Fruit fly (Drosophila melanogaster) whole organism, wandering third instar larva: ENCODE measurements around the gene MAPk-Ak2.

Source experiments
- Abd-B ChIP-seq: fragments of >200 bp; optimal IDR thresholded peaks from 2 replicates; lab custom pipeline; 2017; ENCODE audit warnings: missing biosample characterization, missing genetic modification characterization
- CG32264 ChIP-seq: fragments of 200-800 bp; sonication (Bioruptor generic); optimal IDR thresholded peaks from 2 replicates; lab custom pipeline; 2016; ENCODE audit warnings: missing biosample characterization, missing genetic modification characterization
- CG9705 ChIP-seq: fragments of 200-800 bp; sonication (Bioruptor generic); optimal IDR thresholded peaks from 2 replicates; lab custom pipeline; 2018; ENCODE audit warnings: missing biosample characterization, mild to moderate bottlenecking, missing genetic modification characterization
- CrebA ChIP-seq: fragments of 200-800 bp; sonication (Bioruptor generic); optimal IDR thresholded peaks from 2 replicates; lab custom pipeline; 2016; ENCODE audit warnings: missing biosample characterization, mild to moderate bottlenecking, missing genetic modification characterization, borderline replicate concordance
- Dfd ChIP-seq: fragments of >200 bp; optimal IDR thresholded peaks from 2 replicates; lab custom pipeline; 2017; ENCODE audit warnings: missing biosample characterization, missing genetic modification characterization
- Dif ChIP-seq: fragments of 200-275, 200-300 bp; sonication (Bioruptor generic); optimal IDR thresholded peaks from 2 replicates; lab custom pipeline; 2018; ENCODE audit warnings: missing biosample characterization, missing genetic modification characterization; ENCODE audit not compliant: partially characterized antibody
- GATAd ChIP-seq: sonication (Bioruptor generic); optimal IDR thresholded peaks from 2 replicates; lab custom pipeline; 2016; ENCODE audit warnings: missing biosample characterization, missing genetic modification characterization
- HLH106 ChIP-seq: fragments of 200-800 bp; optimal IDR thresholded peaks from 3 replicates; lab custom pipeline; 2019; ENCODE audit warnings: missing biosample characterization, mild to moderate bottlenecking, missing genetic modification characterization, moderate library complexity
- Hnf4 ChIP-seq: fragments of 200-800 bp; sonication (Bioruptor generic); optimal IDR thresholded peaks from 2 replicates; lab custom pipeline; 2016; ENCODE audit warnings: missing biosample characterization, mild to moderate bottlenecking, missing genetic modification characterization
- Hr78 ChIP-seq: fragments of >200 bp; optimal IDR thresholded peaks from 2 replicates; lab custom pipeline; 2017; ENCODE audit warnings: missing biosample characterization, missing genetic modification characterization
- Hr83 ChIP-seq: fragments of 200-300 bp; sonication (Bioruptor generic); optimal IDR thresholded peaks from 2 replicates; lab custom pipeline; 2016; ENCODE audit warnings: missing biosample characterization, mild to moderate bottlenecking, missing genetic modification characterization, moderate library complexity; ENCODE audit not compliant: poor library complexity, severe bottlenecking
- Jra ChIP-seq: sonication (Bioruptor generic); optimal IDR thresholded peaks from 2 replicates; lab custom pipeline; 2016; ENCODE audit warnings: missing biosample characterization, missing genetic modification characterization
- Mio ChIP-seq: sonication (Bioruptor generic); optimal IDR thresholded peaks from 2 replicates; lab custom pipeline; 2016; ENCODE audit warnings: missing biosample characterization, missing genetic modification characterization
- Myc ChIP-seq: fragments of >200 bp; optimal IDR thresholded peaks from 2 replicates; lab custom pipeline; 2017
- N ChIP-seq: fragments of >200 bp; optimal IDR thresholded peaks from 2 replicates; lab custom pipeline; 2018; ENCODE audit warnings: missing biosample characterization, missing external identifiers, missing genetic modification characterization
- OdsH ChIP-seq: fragments of 200-800 bp; sonication (Bioruptor generic); optimal IDR thresholded peaks from 2 replicates; lab custom pipeline; 2016; ENCODE audit warnings: missing biosample characterization, mild to moderate bottlenecking, missing genetic modification characterization
- Rel ChIP-seq, 2 experiments: fragments of 200-800 bp; sonication (Bioruptor generic) in 1 of 2; optimal IDR thresholded peaks; 2 replicates in 1 of 2; 3 replicates in 1 of 2; lab custom pipeline; 2016 to 2019; ENCODE audit warnings: mild to moderate bottlenecking in 2 of 2, missing biosample characterization in 2 of 2, missing genetic modification characterization in 2 of 2, moderate library complexity in 1 of 2
- Sp1 ChIP-seq: fragments of 200-800 bp; sonication (Bioruptor generic); optimal IDR thresholded peaks from 3 replicates; lab custom pipeline; 2019; ENCODE audit warnings: missing biosample characterization, mild to moderate bottlenecking, missing genetic modification characterization, moderate library complexity
- Vsx2 ChIP-seq: fragments of 200-300, 225-300 bp; sonication (Bioruptor generic); optimal IDR thresholded peaks from 2 replicates; lab custom pipeline; 2018; ENCODE audit warnings: missing biosample characterization, missing genetic modification characterization; ENCODE audit not compliant: partially characterized antibody
- br ChIP-seq: fragments of 200-800 bp; sonication (Bioruptor generic); optimal IDR thresholded peaks from 2 replicates; lab custom pipeline; 2016; ENCODE audit warnings: missing biosample characterization, missing genetic modification characterization
- brk ChIP-seq: fragments of 200-800 bp; sonication (Bioruptor generic); optimal IDR thresholded peaks from 2 replicates; lab custom pipeline; 2016; ENCODE audit warnings: missing biosample characterization, mild to moderate bottlenecking, missing genetic modification characterization
- dl ChIP-seq, 2 experiments: fragments of 175-275, 200-275 bp in 1 of 2; fragments of 200-275 bp in 1 of 2; sonication (Bioruptor generic); optimal IDR thresholded peaks; lab custom pipeline; 2018; ENCODE audit warnings: mild to moderate bottlenecking in 2 of 2, missing biosample characterization in 2 of 2, missing genetic modification characterization in 2 of 2, moderate library complexity in 2 of 2; ENCODE audit not compliant: partially characterized antibody in 2 of 2, insufficient read depth in 1 of 2
- dmrt93B ChIP-seq: fragments of 200-800 bp; sonication (Bioruptor generic); optimal IDR thresholded peaks from 2 replicates; lab custom pipeline; 2018; ENCODE audit warnings: missing biosample characterization, mild to moderate bottlenecking, missing genetic modification characterization
- dsf ChIP-seq: sonication (Bioruptor generic); optimal IDR thresholded peaks from 2 replicates; lab custom pipeline; 2016; ENCODE audit warnings: missing biosample characterization, missing genetic modification characterization, borderline replicate concordance
- ey ChIP-seq: fragments of 200-800 bp; sonication (Bioruptor generic); optimal IDR thresholded peaks from 2 replicates; lab custom pipeline; 2016; ENCODE audit warnings: missing biosample characterization, missing genetic modification characterization
- foxo ChIP-seq, 2 experiments: fragments of 200-800 bp; sonication (Bioruptor generic); optimal IDR thresholded peaks; 2 replicates in 1 of 2; 3 replicates in 1 of 2; lab custom pipeline; 2016 to 2017; ENCODE audit warnings: missing biosample characterization in 2 of 2, missing genetic modification characterization in 2 of 2
- fru ChIP-seq: fragments of 200-800 bp; sonication (Bioruptor generic); optimal IDR thresholded peaks from 3 replicates; lab custom pipeline; 2016; ENCODE audit warnings: missing biosample characterization, mild to moderate bottlenecking, missing genetic modification characterization
- h ChIP-seq: fragments of 200-800 bp; sonication (Bioruptor generic); optimal IDR thresholded peaks from 3 replicates; lab custom pipeline; 2016; ENCODE audit warnings: missing biosample characterization, mild to moderate bottlenecking, missing genetic modification characterization
- jim ChIP-seq: fragments of 175-275, 200-325 bp; sonication (Bioruptor generic); optimal IDR thresholded peaks from 2 replicates; lab custom pipeline; 2016; ENCODE audit warnings: missing biosample characterization, mild to moderate bottlenecking, missing genetic modification characterization
- lola ChIP-seq: fragments of >200 bp; optimal IDR thresholded peaks from 2 replicates; lab custom pipeline; 2017; ENCODE audit warnings: missing biosample characterization, missing genetic modification characterization
- pan ChIP-seq: fragments of >200 bp; optimal IDR thresholded peaks from 2 replicates; lab custom pipeline; 2017
- psq ChIP-seq: fragments of 200-800 bp; sonication (Bioruptor generic); optimal IDR thresholded peaks from 3 replicates; lab custom pipeline; 2017; ENCODE audit warnings: missing biosample characterization, mild to moderate bottlenecking, missing genetic modification characterization, moderate library complexity
- rgr ChIP-seq: fragments of 200-800 bp; sonication (Bioruptor generic); optimal IDR thresholded peaks from 3 replicates; lab custom pipeline; 2016; ENCODE audit warnings: missing biosample characterization, mild to moderate bottlenecking, missing genetic modification characterization
- sage ChIP-seq: fragments of 200-800 bp; sonication (Bioruptor generic); optimal IDR thresholded peaks from 2 replicates; lab custom pipeline; 2016; ENCODE audit warnings: missing biosample characterization, mild to moderate bottlenecking, missing genetic modification characterization
- sv ChIP-seq: fragments of 200-800 bp; sonication (Bioruptor generic); optimal IDR thresholded peaks from 3 replicates; lab custom pipeline; 2016; ENCODE audit warnings: missing biosample characterization, missing genetic modification characterization
- tai ChIP-seq: sonication (Bioruptor generic); optimal IDR thresholded peaks from 2 replicates; lab custom pipeline; 2016; ENCODE audit warnings: missing biosample characterization, missing genetic modification characterization
- usp ChIP-seq: fragments of >200 bp; optimal IDR thresholded peaks from 2 replicates; lab custom pipeline; 2017; ENCODE audit warnings: missing biosample characterization, missing genetic modification characterization
- woc ChIP-seq: sonication (Bioruptor generic); optimal IDR thresholded peaks from 2 replicates; lab custom pipeline; 2016; ENCODE audit warnings: missing biosample characterization, mild to moderate bottlenecking, missing genetic modification characterization

Gene MAPk-Ak2

dm6 chrX:5783260-5784040, 19.4 kb upstream of the MAPk-Ak2 start:
- TF ChIP-seq fru (GFP tag; lab: Kevin White, UChicago), result peak; percentile 73
- TF ChIP-seq Abd-B (GFP tag; lab: Kevin White, UChicago), result no peak
- TF ChIP-seq dmrt93B, result peak; percentile 50
- TF ChIP-seq tai, result no peak
- no peak for TF ChIP-seq sv (GFP tag; lab: Kevin White, UChicago)
- TF ChIP-seq dsf (GFP tag; lab: Kevin White, UChicago), result no peak
- peak; percentile 70 for TF ChIP-seq OdsH (GFP tag; lab: Kevin White, UChicago)
- TF ChIP-seq brk (GFP tag; lab: Kevin White, UChicago), result no peak
- peak; percentile 67 for TF ChIP-seq HLH106 (tag; lab: Kevin White, UChicago)
- TF ChIP-seq Rel (GFP tag; optimal IDR thresholded peaks at IDR 0.05; lab: Kevin White, UChicago), result no peak
- no peak for TF ChIP-seq Rel (tag; optimal IDR thresholded peaks at IDR 0.05; lab: Kevin White, UChicago)
- no peak for TF ChIP-seq Myc (lab: Kevin White, UChicago)
- TF ChIP-seq dl (GFP tag; optimal IDR thresholded peaks at IDR 0.05; lab: Kevin White, UChicago; ENCODE audit: insufficient read depth in 1 of 2, partially characterized antibody in 2 of 2), result no peak
- TF ChIP-seq N (GFP tag; lab: Kevin White, UChicago), result no peak
- no peak for TF ChIP-seq Hr78 (GFP tag; lab: Kevin White, UChicago)
- TF ChIP-seq CG9705 (GFP tag; lab: Kevin White, UChicago), result no peak
- TF ChIP-seq pan (lab: Kevin White, UChicago), result no peak
- peak; percentile 71 for TF ChIP-seq br (GFP tag; lab: Kevin White, UChicago)
- no peak for TF ChIP-seq jim (GFP tag; lab: Kevin White, UChicago)
- TF ChIP-seq h (GFP tag; lab: Kevin White, UChicago), result peak; percentile 77
- peak; percentile 63 for TF ChIP-seq psq (GFP tag; lab: Kevin White, UChicago)
- no peak for TF ChIP-seq CrebA
- TF ChIP-seq Mio (GFP tag; lab: Kevin White, UChicago), result no peak
- TF ChIP-seq Sp1 (GFP tag; lab: Kevin White, UChicago), result peak; percentile 65
- no peak for TF ChIP-seq Hnf4
- TF ChIP-seq usp (GFP tag; lab: Kevin White, UChicago), result no peak
- TF ChIP-seq GATAd (GFP tag; lab: Kevin White, UChicago), result no peak
- no peak for TF ChIP-seq lola
- no peak for TF ChIP-seq Vsx2
- TF ChIP-seq ey (GFP tag; lab: Kevin White, UChicago), result peak; percentile 50
- TF ChIP-seq CG32264, result peak; percentile 47
- TF ChIP-seq woc (GFP tag; lab: Kevin White, UChicago), result peak; percentile 74
- TF ChIP-seq sage, result peak; percentile 65
- no peak for TF ChIP-seq Dif (GFP tag; lab: Kevin White, UChicago)
- peak; percentile 68 for TF ChIP-seq rgr (GFP tag; lab: Kevin White, UChicago)
- no peak for TF ChIP-seq Jra
- peak in 1 of 2 experiments; percentile 70 for TF ChIP-seq foxo (GFP tag; optimal IDR thresholded peaks at IDR 0.05; lab: Kevin White, UChicago)
- no peak for TF ChIP-seq Dfd
- no peak for TF ChIP-seq Hr83 (GFP tag; lab: Kevin White, UChicago)
- TF ChIP-seq, all 38 proteins: peak for 14

DNA sequence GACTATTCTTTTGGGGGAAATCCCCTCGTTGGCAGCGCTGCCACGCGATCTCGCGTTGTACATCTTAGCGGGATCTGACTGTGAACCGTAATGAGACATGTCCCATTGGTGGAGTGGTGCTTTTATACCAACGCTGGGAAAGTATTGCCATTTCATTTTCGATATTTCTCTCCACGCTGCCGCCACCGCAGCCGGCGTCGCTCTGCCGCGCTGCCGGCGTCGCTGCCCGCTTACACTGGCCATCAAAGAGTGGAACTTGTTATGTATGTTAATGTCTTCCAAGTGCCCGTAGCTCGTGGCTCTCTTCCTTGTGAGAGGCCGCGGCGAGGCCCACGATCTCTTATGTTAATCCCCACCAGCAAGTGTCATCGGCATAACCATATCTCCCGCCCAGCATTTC, 17.5 kb upstream of the MAPk-Ak2 start, which contains the start of gene CG3108:
Gene CG3108, minus strand, starts transcription at position 101 of the 400 bp plus-strand sequence.
- TF ChIP-seq Abd-B (GFP tag; lab: Kevin White, UChicago), result no peak
- TF ChIP-seq Myc (lab: Kevin White, UChicago), result no peak
- no peak for TF ChIP-seq fru (GFP tag; lab: Kevin White, UChicago)
- no peak for TF ChIP-seq Vsx2
- no peak for TF ChIP-seq h (GFP tag; lab: Kevin White, UChicago)
- no peak for TF ChIP-seq rgr (GFP tag; lab: Kevin White, UChicago)
- TF ChIP-seq sage, result no peak
- TF ChIP-seq pan (lab: Kevin White, UChicago), result no peak
- no peak for TF ChIP-seq Sp1 (GFP tag; lab: Kevin White, UChicago)
- TF ChIP-seq ey (GFP tag; lab: Kevin White, UChicago), result no peak
- TF ChIP-seq foxo (GFP tag; optimal IDR thresholded peaks at IDR 0.05; lab: Kevin White, UChicago), result no peak
- no peak for TF ChIP-seq CrebA
- TF ChIP-seq Hr78 (GFP tag; lab: Kevin White, UChicago), result no peak
- TF ChIP-seq dl (GFP tag; optimal IDR thresholded peaks at IDR 0.05; lab: Kevin White, UChicago; ENCODE audit: insufficient read depth in 1 of 2, partially characterized antibody in 2 of 2), result no peak
